Fruit fly (Drosophila melanogaster): ENCODE results near the gene CG12994.
A peak's percentile ranks its signal among the peaks of the same experiment; 100 is the strongest.

CG12994 gene

dm6 chrX:17448674-17449073, 4.9 kb upstream of the CG12994 start, which contains the start of gene p-cup:
p-cup (minus strand) TSS chrX:17448774.
- no peak for TF ChIP-seq kay (GFP tag; optimal IDR thresholded peaks at IDR 0.05)
- no peak for TF ChIP-seq CG7556 (GFP tag; optimal IDR thresholded peaks at IDR 0.05)
- TF ChIP-seq Hr3 (GFP tag; optimal IDR thresholded peaks at IDR 0.05), result no peak
- no peak for TF ChIP-seq CG4854 (GFP tag; optimal IDR thresholded peaks at IDR 0.05)
- no peak for TF ChIP-seq onecut (GFP tag; IDR thresholded peaks at IDR 0.05)
- no peak for TF ChIP-seq HmgZ (tag; optimal IDR thresholded peaks at IDR 0.05)
- no peak for TF ChIP-seq CG12942 (GFP tag; optimal IDR thresholded peaks at IDR 0.05)
- TF ChIP-seq vnd (GFP tag; IDR thresholded peaks at IDR 0.05; ENCODE audit: partially characterized antibody), result no peak
- no peak for TF ChIP-seq CG15601 (tag; optimal IDR thresholded peaks at IDR 0.05)
- no peak for TF ChIP-seq Meics (GFP tag; optimal IDR thresholded peaks at IDR 0.05)
- TF ChIP-seq Bteb2 (GFP tag; optimal IDR thresholded peaks at IDR 0.05), result no peak
- TF ChIP-seq Ets97D (GFP tag; optimal IDR thresholded peaks at IDR 0.05), result no peak
- no peak for TF ChIP-seq chn (GFP tag; optimal IDR thresholded peaks at IDR 0.05)
- TF ChIP-seq Ssrp (tag; optimal IDR thresholded peaks at IDR 0.05), result no peak
- no peak for TF ChIP-seq twi (tag; optimal IDR thresholded peaks at IDR 0.05)

- TF ChIP-seq Optix (GFP tag; IDR thresholded peaks at IDR 0.05) (0 out of 3 replicates have a peak, but pooled peaks have one; percentile 28), tll (GFP tag; optimal IDR thresholded peaks at IDR 0.05) (no peak), CG30020 (tag; optimal IDR thresholded peaks at IDR 0.05) (no peak), CG10366 (GFP tag; IDR thresholded peaks at IDR 0.05) (no peak), CG17186 (GFP tag; optimal IDR thresholded peaks at IDR 0.05) (no peak), Drgx (GFP tag; IDR thresholded peaks at IDR 0.05) (peak; percentile 21; the same call in 1 of the 2 replicates), Med (GFP tag) (peak; percentile 37), prd (optimal IDR thresholded peaks at IDR 0.05) (no peak), prd (GFP tag; IDR thresholded peaks at IDR 0.05) (peak; percentile 28; the same call in 1 of the 3 replicates)
Measured at dm6 chrX:17424383-17424782, 19.4 kb downstream of the CG12994 start.

- peak; percentile 52 for TF ChIP-seq slbo (GFP tag; IDR thresholded peaks at IDR 0.05)
- TF ChIP-seq phol (tag; optimal IDR thresholded peaks at IDR 0.05), result no peak
- TF ChIP-seq crol (GFP tag; IDR thresholded peaks at IDR 0.05), result peak; percentile 67
- peak; percentile 91 for TF ChIP-seq CG10267 (tag; optimal IDR thresholded peaks at IDR 0.05)
- TF ChIP-seq nerfin-1 (tag; optimal IDR thresholded peaks at IDR 0.05), result no peak
- TF ChIP-seq Dll (GFP tag; IDR thresholded peaks at IDR 0.05; ENCODE audit: partially characterized antibody), result 0 out of 4 replicates have a peak, but pooled peaks have one; percentile 13
- TF ChIP-seq chn (GFP tag; optimal IDR thresholded peaks at IDR 0.05), result peak; percentile 6
- TF ChIP-seq Ets65A (GFP tag), result peak; percentile 15
- peak; percentile 7 for TF ChIP-seq CG12659 (GFP tag; optimal IDR thresholded peaks at IDR 0.05)
- no peak for TF ChIP-seq CG17568 (GFP tag; optimal IDR thresholded peaks at IDR 0.05)
- TF ChIP-seq E2f2 (GFP tag; IDR thresholded peaks at IDR 0.05), result peak; percentile 93
- peak; percentile 23 for TF ChIP-seq pzg (GFP tag; optimal IDR thresholded peaks at IDR 0.05)
- TF ChIP-seq kah (GFP tag; optimal IDR thresholded peaks at IDR 0.05), result peak; percentile 54
- peak; percentile 76 for TF ChIP-seq Sin3A (optimal IDR thresholded peaks at IDR 0.05)
- 0 out of 3 replicates have a peak, but pooled peaks have one; percentile 11 for TF ChIP-seq CG34224 (GFP tag; IDR thresholded peaks at IDR 0.05; ENCODE audit: partially characterized antibody)
- TF ChIP-seq Med (GFP tag), result peak; percentile 88
- TF ChIP-seq CG10543 (GFP tag; optimal IDR thresholded peaks at IDR 0.05), result peak; percentile 4
- no peak for TF ChIP-seq sob (GFP tag; IDR thresholded peaks at IDR 0.05)
- TF ChIP-seq CG1602 (GFP tag; optimal IDR thresholded peaks at IDR 0.05), result no peak
- no peak for TF ChIP-seq CG1233 (GFP tag; optimal IDR thresholded peaks at IDR 0.05)
- TF ChIP-seq Max (GFP tag; optimal IDR thresholded peaks at IDR 0.05), result no peak
- TF ChIP-seq CG18599 (GFP tag; optimal IDR thresholded peaks at IDR 0.05), result peak; percentile 14
- TF ChIP-seq CG2120 (GFP tag; optimal IDR thresholded peaks at IDR 0.05), result peak; percentile 47
- TF ChIP-seq CG1832 (GFP tag; optimal IDR thresholded peaks at IDR 0.05), result peak; percentile 64
- peak; percentile 21; the same call in 1 of the 2 replicates for TF ChIP-seq CG11247 (GFP tag; IDR thresholded peaks at IDR 0.05)
- peak; percentile 8 for TF ChIP-seq CG8924 (tag; optimal IDR thresholded peaks at IDR 0.05)
Measured at dm6 chrX:17423310-17423945, 20.4 kb downstream of the CG12994 start, which contains the start of gene ENGase. ENGase (plus strand) TSS chrX:17423591.
